Worm (Caenorhabditis elegans): ENCODE data around the gene E02C12.10.

ce11 chrV:9359674-9360073, 18.5 kb downstream of the E02C12.10 start, which contains the start of gene gpa-3:
- TF ChIP-seq mec-3 (tag; optimal IDR thresholded peaks at IDR 0.05; ENCODE audit: borderline replicate concordance) = no peak
- no peak for TF ChIP-seq elt-2 (tag; optimal IDR thresholded peaks at IDR 0.05)
- TF ChIP-seq nhr-11 (tag; optimal IDR thresholded peaks at IDR 0.05) = no peak
- no peak for TF ChIP-seq pha-4 (tag; optimal IDR thresholded peaks at IDR 0.05)
- TF ChIP-seq hlh-30 (tag; optimal IDR thresholded peaks at IDR 0.05; ENCODE audit: insufficient read depth) = no peak
- TF ChIP-seq ttx-3 (tag; optimal IDR thresholded peaks at IDR 0.05) = no peak
- no peak for TF ChIP-seq T23F11.4 (GFP tag; optimal IDR thresholded peaks at IDR 0.05)
- no peak for TF ChIP-seq lin-11 (tag; optimal IDR thresholded peaks at IDR 0.05)
- no peak for TF ChIP-seq dmd-4 (tag; optimal IDR thresholded peaks at IDR 0.05; ENCODE audit: borderline replicate concordance)
- TF ChIP-seq F13H6.1 (tag; optimal IDR thresholded peaks at IDR 0.05) = no peak
- no peak for TF ChIP-seq ceh-30 (tag; optimal IDR thresholded peaks at IDR 0.05)
- TF ChIP-seq tbx-2 (tag; optimal IDR thresholded peaks at IDR 0.05) = no peak
- TF ChIP-seq odd-2 (tag; optimal IDR thresholded peaks at IDR 0.05) = no peak
